Fruit fly (Drosophila melanogaster) whole organism, embryonic: ENCODE results near the gene CG32121.

Experiments used
- CG31388 ChIP-seq: fragments of 200-800 bp; sonication (Bioruptor generic); optimal IDR thresholded peaks from 2 replicates; lab custom pipeline; 2016; ENCODE audit warnings: missing biosample characterization, missing genetic modification characterization
- CG4820 ChIP-seq: fragments of 200-800 bp; sonication (Bioruptor generic); optimal IDR thresholded peaks from 3 replicates; lab custom pipeline; 2016; ENCODE audit warnings: missing biosample characterization, missing genetic modification characterization
- CTCF ChIP-seq: fragments of 200-800 bp; sonication (Bioruptor generic); optimal IDR thresholded peaks from 2 replicates; lab custom pipeline; 2017; ENCODE audit warnings: missing biosample characterization, mild to moderate bottlenecking, missing genetic modification characterization, moderate library complexity
- Eip74EF ChIP-seq, 2 experiments: fragments of 200-800 bp in 1 of 2; fragments of >200 bp in 1 of 2; sonication (Bioruptor generic) in 1 of 2; optimal IDR thresholded peaks; 2 replicates each; lab custom pipeline; 2017 to 2019; ENCODE audit warnings: missing biosample characterization in 2 of 2, missing genetic modification characterization in 2 of 2, mild to moderate bottlenecking in 1 of 2, moderate library complexity in 1 of 2
- Hr39 ChIP-seq: fragments of >200 bp; optimal IDR thresholded peaks from 2 replicates; lab custom pipeline; 2017
- dimm ChIP-seq: fragments of 200-800 bp; sonication (Bioruptor generic); IDR thresholded peaks from 2 replicates; pipeline ENCODE4 v1.3.6; 2022; ENCODE audit warnings: missing biosample characterization, missing genetic modification characterization
- mld ChIP-seq: fragments of 200-800 bp; sonication (Bioruptor generic); IDR thresholded peaks from 3 replicates; pipeline ENCODE4 v1.3.6; 2022; ENCODE audit warnings: missing biosample characterization, missing genetic modification characterization; ENCODE audit not compliant: partially characterized antibody

DNA sequence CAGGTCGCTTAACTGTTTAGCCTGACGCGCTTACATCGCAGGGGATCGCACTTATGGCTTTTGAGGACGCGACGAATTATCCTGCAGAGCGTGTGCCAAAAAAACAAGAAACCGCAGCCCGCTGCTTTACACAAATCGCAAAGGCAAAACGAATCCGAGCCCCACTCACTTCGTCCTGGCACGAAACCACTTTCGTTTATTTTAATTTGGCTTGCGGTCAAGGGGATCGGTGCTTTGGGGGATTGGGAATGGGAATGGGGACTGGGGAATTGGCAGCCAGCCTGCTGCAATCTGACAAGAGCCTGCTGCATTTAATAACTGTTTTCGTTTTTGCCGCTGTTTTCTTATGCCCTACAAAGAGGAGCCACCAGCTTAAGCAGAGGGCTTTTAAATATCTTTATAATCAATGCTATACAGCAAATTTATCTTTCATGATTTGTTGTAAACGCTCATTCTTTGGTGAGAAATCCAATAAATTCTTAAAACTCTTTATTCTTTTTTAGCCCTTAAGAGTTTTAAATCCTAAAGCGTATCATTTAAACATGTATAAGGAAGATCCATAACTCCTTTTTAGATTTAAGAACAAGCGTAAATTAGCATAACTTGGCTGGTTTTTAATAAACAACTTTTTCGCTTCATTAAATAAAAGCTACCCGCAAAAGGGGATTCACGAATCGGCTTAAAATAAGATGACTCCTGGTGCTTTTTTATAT, 12.2 kb downstream of the CG32121 start:
- no peak for TF ChIP-seq dimm (GFP tag; lab: Robert Waterston, UW)
- no peak for TF ChIP-seq mld
- no peak for TF ChIP-seq CG4820
- TF ChIP-seq Hr39 (lab: Kevin White, UChicago): no peak
- TF ChIP-seq Eip74EF (GFP tag; optimal IDR thresholded peaks at IDR 0.05; lab: Kevin White, UChicago): no peak
- TF ChIP-seq CG31388: no peak
- no peak for TF ChIP-seq CTCF
